Worm (Caenorhabditis elegans) whole organism, midembryonic: Measurements from ENCODE around the gene fbxa-192.
"Not testable (repeated sequence)": the region's sequence is repeated elsewhere in the genome, so short reads cannot be mapped to it uniquely, and the experiment has no call there.

ENCODE experiments used
- T22C8.4 ChIP-seq: fragments of 200-800 bp; sonication (Bioruptor generic); IDR thresholded peaks from 2 replicates; pipeline ENCODE4 v1.3.6; 2022; ENCODE audit warnings: missing genetic modification characterization, missing compliant biosample characterization
- cog-1 ChIP-seq: sonication (generic microtip); optimal IDR thresholded peaks from 2 replicates; lab custom pipeline; 2016; ENCODE audit warnings: missing genetic modification characterization, missing compliant biosample characterization
- flt-1 ChIP-seq: fragments of 200-800 bp; sonication (Bioruptor generic); IDR thresholded peaks from 2 replicates; pipeline ENCODE4 v1.3.6; 2022; ENCODE audit warnings: missing genetic modification characterization, missing compliant biosample characterization
- klf-2 ChIP-seq: fragments of 200-800 bp; sonication (Bioruptor generic); conservative IDR thresholded peaks from 2 replicates; pipeline ENCODE4 v1.3.6; 2022; ENCODE audit warnings: missing genetic modification reagents, missing genetic modification characterization, missing compliant biosample characterization
- med-1 ChIP-seq: sonication (generic microtip); optimal IDR thresholded peaks from 2 replicates; lab custom pipeline; 2017; ENCODE audit warnings: missing genetic modification characterization, mild to moderate bottlenecking, missing compliant biosample characterization, antibody characterized with exemption, missing genetic modification reagents; ENCODE audit not compliant: insufficient read depth
- ref-1 ChIP-seq: fragments of 200-800 bp; sonication (Bioruptor generic); conservative IDR thresholded peaks from 2 replicates; pipeline ENCODE4 v1.3.6; 2022; ENCODE audit warnings: missing genetic modification reagents, missing genetic modification characterization, missing compliant biosample characterization
- tab-1 ChIP-seq: fragments of 200-800 bp; sonication (Bioruptor generic); IDR thresholded peaks from 2 replicates; pipeline ENCODE4 v1.3.6; 2022; ENCODE audit warnings: missing genetic modification characterization, missing compliant biosample characterization
- ztf-23 ChIP-seq: fragments of 200-800 bp; sonication (Bioruptor generic); IDR thresholded peaks from 2 replicates; pipeline ENCODE4 v1.3.6; 2022; ENCODE audit warnings: missing genetic modification reagents, missing genetic modification characterization, missing compliant biosample characterization
- ztf-29 ChIP-seq: fragments of 200-800 bp; sonication (Bioruptor generic); IDR thresholded peaks from 2 replicates; pipeline ENCODE4 v1.3.6; 2022; ENCODE audit warnings: missing genetic modification reagents, missing genetic modification characterization, missing compliant biosample characterization

The fbxa-192 gene

DNA sequence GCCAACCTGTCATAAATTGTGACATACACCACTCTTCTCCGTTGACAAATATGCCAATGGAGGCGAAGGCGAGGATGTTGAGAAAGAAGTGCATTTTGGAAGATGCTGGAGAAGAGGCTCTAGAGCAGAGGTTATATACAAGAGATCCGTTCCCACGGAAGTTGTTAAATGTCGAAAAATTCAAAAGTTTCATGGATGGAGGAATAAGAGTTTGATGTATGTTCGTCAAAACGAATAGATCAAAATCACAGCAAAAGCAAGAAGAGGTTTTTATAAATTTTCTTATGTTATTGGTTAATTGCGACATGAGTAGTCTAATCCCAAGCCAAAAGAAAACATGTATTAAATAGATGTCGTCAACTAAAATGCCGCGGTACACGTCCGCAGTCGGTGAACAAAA lies 39.8 kb downstream of the fbxa-192 start, which contains the start of gene Y6G8.15:
Gene Y6G8.15, minus strand, starts transcription at position 101 of the 400 bp plus-strand sequence.
- not testable (repeated sequence) for TF ChIP-seq cog-1 (tag; lab: Kevin White, UChicago); klf-2 (GFP tag; lab: Robert Waterston, UW); med-1 (GFP tag; lab: Kevin White, UChicago)

DNA sequence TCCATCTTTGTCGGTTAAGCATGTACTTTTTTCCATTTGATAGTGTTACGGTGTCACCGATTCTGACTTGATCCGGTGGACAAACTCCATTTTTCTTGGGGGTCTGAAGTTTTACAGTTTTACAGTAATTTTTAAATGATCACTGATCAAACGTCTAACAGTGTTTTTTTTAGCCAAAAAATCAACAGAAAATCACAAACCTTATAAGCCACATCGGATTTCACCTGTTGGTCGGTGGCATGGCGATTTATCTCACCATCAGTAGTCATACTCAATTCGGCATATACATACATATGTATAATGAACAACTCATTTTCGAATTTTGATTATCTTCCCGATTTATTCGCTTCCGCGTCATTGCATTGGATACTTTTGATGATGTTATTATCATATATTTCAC lies 42.5 kb downstream of the fbxa-192 start, which contains the start of gene srz-91:
Gene srz-91, plus strand, starts transcription at position 301 of the 400 bp plus-strand sequence.
- TF ChIP-seq flt-1 (GFP tag; lab: Robert Waterston, UW) (no peak), T22C8.4 (GFP tag; lab: Robert Waterston, UW) (no peak), ztf-29 (GFP tag; lab: Robert Waterston, UW) (no peak)

DNA sequence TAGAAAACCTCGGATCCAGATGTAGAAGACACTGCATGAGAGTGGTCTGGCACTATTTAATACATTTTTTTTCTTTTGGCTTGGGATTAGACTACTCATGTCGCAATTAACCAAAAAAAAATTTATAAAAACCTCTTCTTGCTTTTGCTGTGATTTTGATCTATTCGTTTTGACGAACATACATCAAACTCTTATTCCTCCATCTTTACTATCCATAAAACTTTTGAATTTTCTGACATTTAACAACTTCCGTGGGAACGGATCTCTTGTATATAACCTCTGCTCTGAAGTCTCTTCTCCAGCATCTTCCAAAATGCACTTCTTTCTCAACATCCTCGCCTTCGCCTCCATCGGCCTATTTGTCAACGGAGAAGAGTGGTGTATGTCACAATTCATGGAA lies 44.3 kb downstream of the fbxa-192 start, which contains the start of gene Y6G8.16:
Gene Y6G8.16, plus strand, starts transcription at position 301 of the 400 bp plus-strand sequence.
- TF ChIP-seq T22C8.4 (GFP tag; lab: Robert Waterston, UW); ref-1 (GFP tag; lab: Robert Waterston, UW); cog-1 (tag; lab: Kevin White, UChicago): not testable (repeated sequence)

- TF ChIP-seq tab-1 (GFP tag; lab: Robert Waterston, UW) (no peak), T22C8.4 (GFP tag; lab: Robert Waterston, UW) (no peak), flt-1 (GFP tag; lab: Robert Waterston, UW) (no peak), klf-2 (GFP tag; lab: Robert Waterston, UW) (no peak), ref-1 (GFP tag; lab: Robert Waterston, UW) (no peak), cog-1 (tag; lab: Kevin White, UChicago) (no peak), med-1 (GFP tag; lab: Kevin White, UChicago) (no peak), ztf-23 (GFP tag; lab: Robert Waterston, UW) (no peak), ztf-29 (GFP tag; lab: Robert Waterston, UW) (no peak)
Measured at ce11 chrV:17601520-17601919, 48.8 kb downstream of the fbxa-192 start, which contains the start of gene ztf-25. ztf-25 (plus strand) TSS chrV:17601820.

- TF ChIP-seq tab-1 (GFP tag; lab: Robert Waterston, UW), result no peak
- TF ChIP-seq ref-1 (GFP tag; lab: Robert Waterston, UW), result no peak
- no peak for TF ChIP-seq ztf-23 (GFP tag; lab: Robert Waterston, UW)
- TF ChIP-seq T22C8.4 (GFP tag; lab: Robert Waterston, UW), result no peak
- TF ChIP-seq ztf-29 (GFP tag; lab: Robert Waterston, UW), result no peak
- TF ChIP-seq med-1 (GFP tag; lab: Kevin White, UChicago), result no peak
- no peak for TF ChIP-seq flt-1 (GFP tag; lab: Robert Waterston, UW)
- no peak for TF ChIP-seq klf-2 (GFP tag; lab: Robert Waterston, UW)
- no peak for TF ChIP-seq cog-1 (tag; lab: Kevin White, UChicago)
Measured at ce11 chrV:17598810-17599209, 51.5 kb downstream of the fbxa-192 start, which contains the start of gene Y6G8.2. Y6G8.2 (minus strand) TSS chrV:17598956.

- TF ChIP-seq flt-1 (GFP tag; lab: Robert Waterston, UW) (no peak), T22C8.4 (GFP tag; lab: Robert Waterston, UW) (no peak), med-1 (GFP tag; lab: Kevin White, UChicago) (no peak), ref-1 (GFP tag; lab: Robert Waterston, UW) (no peak), tab-1 (GFP tag; lab: Robert Waterston, UW) (no peak), ztf-29 (GFP tag; lab: Robert Waterston, UW) (no peak), cog-1 (tag; lab: Kevin White, UChicago) (no peak)
Measured at ce11 chrV:17595691-17596090, 54.6 kb downstream of the fbxa-192 start.
